Worm (Caenorhabditis elegans) whole organism, L3 larva: ENCODE data around the gene srx-23.

Experiments
- aly-2 ChIP-seq: fragments of 150-350 bp; optimal IDR thresholded peaks from 2 replicates; lab custom pipeline; 2014; ENCODE audit warnings: missing biosample characterization, missing genetic modification characterization
- ama-1 ChIP-seq: fragments of 150-350 bp; optimal IDR thresholded peaks from 2 replicates; lab custom pipeline; 2018
- elt-2 ChIP-seq: sonication (generic microtip); optimal IDR thresholded peaks from 2 replicates; lab custom pipeline; 2016; ENCODE audit warnings: missing genetic modification reagents, mild to moderate bottlenecking, missing genetic modification characterization, missing compliant biosample characterization
- eor-1 ChIP-seq, 2 experiments: fragments of 150-350 bp; optimal IDR thresholded peaks; 2 replicates each; lab custom pipeline; 2014 to 2018; ENCODE audit warnings: missing biosample characterization in 2 of 2, missing genetic modification characterization in 2 of 2
- fkh-10 ChIP-seq: sonication (generic microtip); optimal IDR thresholded peaks from 2 replicates; lab custom pipeline; 2017; ENCODE audit warnings: missing biosample characterization, missing genetic modification reagents, missing genetic modification characterization
- mdl-1 ChIP-seq: fragments of 150-350 bp; optimal IDR thresholded peaks from 2 replicates; lab custom pipeline; 2014; ENCODE audit warnings: missing biosample characterization, missing genetic modification characterization
- nfya-1 ChIP-seq: sonication (generic microtip); optimal IDR thresholded peaks from 2 replicates; lab custom pipeline; 2017; ENCODE audit warnings: missing genetic modification characterization, mild to moderate bottlenecking, missing compliant biosample characterization, antibody characterized with exemption, moderate library complexity; ENCODE audit not compliant: insufficient read depth
- nhr-77 ChIP-seq: fragments of 150-350 bp; optimal IDR thresholded peaks from 2 replicates; lab custom pipeline; 2014; ENCODE audit warnings: missing biosample characterization, missing genetic modification characterization
- pha-4 ChIP-seq: fragments of 150-350 bp; optimal IDR thresholded peaks from 2 replicates; lab custom pipeline; 2014; ENCODE audit warnings: missing biosample characterization, missing genetic modification reagents, missing genetic modification characterization
- pqm-1 ChIP-seq: fragments of 150-350 bp; optimal IDR thresholded peaks from 2 replicates; lab custom pipeline; 2017; ENCODE audit warnings: missing biosample characterization, missing genetic modification characterization, inconsistent platforms
- unc-39 ChIP-seq: sonication (generic microtip); optimal IDR thresholded peaks from 4 replicates; lab custom pipeline; 2017; ENCODE audit warnings: missing biosample characterization, missing genetic modification characterization
- zag-1 ChIP-seq: fragments of 150-350 bp; optimal IDR thresholded peaks from 2 replicates; lab custom pipeline; 2014; ENCODE audit warnings: missing biosample characterization, missing genetic modification characterization
- ztf-4 ChIP-seq: fragments of 150-350 bp; optimal IDR thresholded peaks from 2 replicates; lab custom pipeline; 2014; ENCODE audit warnings: missing biosample characterization, missing genetic modification characterization

DNA sequence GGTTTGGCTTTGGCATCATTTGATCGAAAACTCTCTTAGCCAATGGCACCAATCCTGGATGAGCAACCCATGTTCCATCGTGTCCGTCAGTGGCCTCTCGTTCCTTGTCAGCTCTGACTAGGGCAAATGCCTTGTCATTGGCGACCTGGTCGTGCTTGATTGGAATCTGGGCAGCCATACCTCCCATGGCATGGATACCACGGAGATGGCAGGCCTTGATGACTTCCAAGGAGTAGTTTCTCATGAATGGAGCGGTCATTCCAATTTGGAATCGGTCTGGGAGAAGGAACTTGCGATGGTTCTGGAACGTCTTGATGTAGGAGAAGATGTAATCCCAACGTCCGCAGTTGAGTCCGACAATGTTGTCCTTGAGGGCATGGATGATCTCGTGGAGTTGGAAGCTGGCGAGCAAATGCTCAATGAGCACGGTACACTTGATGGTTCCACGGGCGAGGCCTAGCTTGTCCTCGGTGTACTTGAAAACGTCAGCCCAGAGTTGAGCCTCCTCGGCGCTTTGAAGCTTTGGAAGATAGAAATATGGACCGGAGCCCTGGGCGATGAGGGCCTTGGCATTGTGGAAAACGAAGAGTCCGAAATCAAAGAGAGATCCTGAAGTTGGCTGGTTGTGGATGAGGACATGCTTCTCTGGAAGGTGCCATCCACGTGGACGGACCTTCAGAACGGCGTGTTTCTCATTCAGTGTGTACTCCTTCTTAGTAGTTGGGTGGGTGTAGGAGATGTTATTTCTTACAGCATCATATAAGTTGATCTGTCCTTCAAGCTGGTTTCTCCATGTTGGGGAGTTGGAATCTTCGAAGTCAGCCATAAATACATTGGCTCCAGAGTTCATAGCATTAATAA, 43.0 kb downstream of the srx-23 start:
- TF ChIP-seq mdl-1 (tag; lab: Kevin White, UChicago), result no peak
- peak; percentile 92 for TF ChIP-seq ama-1
- TF ChIP-seq nhr-77 (tag; lab: Kevin White, UChicago), result no peak
- no peak for TF ChIP-seq fkh-10 (GFP tag; lab: Kevin White, UChicago)
- TF ChIP-seq elt-2 (tag; lab: Kevin White, UChicago), result no peak
- no peak for TF ChIP-seq pqm-1 (tag; lab: Kevin White, UChicago)
- TF ChIP-seq zag-1, result no peak
- TF ChIP-seq eor-1 (tag; optimal IDR thresholded peaks at IDR 0.05; lab: Kevin White, UChicago), result no peak
- no peak for TF ChIP-seq aly-2 (tag; lab: Kevin White, UChicago)
- TF ChIP-seq pha-4, result peak; percentile 27
- no peak for TF ChIP-seq ztf-4 (tag; lab: Kevin White, UChicago)
- TF ChIP-seq nfya-1, result no peak
- no peak for TF ChIP-seq unc-39 (tag; lab: Kevin White, UChicago)
